Fruit fly (Drosophila melanogaster) whole organism, wandering third instar larva: ENCODE data around the gene yellow-e2.

Source experiments
- Dif ChIP-seq: fragments of 200-275, 200-300 bp; sonication (Bioruptor generic); optimal IDR thresholded peaks from 2 replicates; lab custom pipeline; 2018; ENCODE audit warnings: missing biosample characterization, missing genetic modification characterization; ENCODE audit not compliant: partially characterized antibody
- Hr78 ChIP-seq: fragments of >200 bp; optimal IDR thresholded peaks from 2 replicates; lab custom pipeline; 2017; ENCODE audit warnings: missing biosample characterization, missing genetic modification characterization
- Rel ChIP-seq, 2 experiments: fragments of 200-800 bp; sonication (Bioruptor generic) in 1 of 2; optimal IDR thresholded peaks; 2 replicates in 1 of 2; 3 replicates in 1 of 2; lab custom pipeline; 2016 to 2019; ENCODE audit warnings: mild to moderate bottlenecking in 2 of 2, missing biosample characterization in 2 of 2, missing genetic modification characterization in 2 of 2, moderate library complexity in 1 of 2
- dsf ChIP-seq: sonication (Bioruptor generic); optimal IDR thresholded peaks from 2 replicates; lab custom pipeline; 2016; ENCODE audit warnings: missing biosample characterization, missing genetic modification characterization, borderline replicate concordance
- ey ChIP-seq: fragments of 200-800 bp; sonication (Bioruptor generic); optimal IDR thresholded peaks from 2 replicates; lab custom pipeline; 2016; ENCODE audit warnings: missing biosample characterization, missing genetic modification characterization
- foxo ChIP-seq, 2 experiments: fragments of 200-800 bp; sonication (Bioruptor generic); optimal IDR thresholded peaks; 2 replicates in 1 of 2; 3 replicates in 1 of 2; lab custom pipeline; 2016 to 2017; ENCODE audit warnings: missing biosample characterization in 2 of 2, missing genetic modification characterization in 2 of 2
- lola ChIP-seq: fragments of >200 bp; optimal IDR thresholded peaks from 2 replicates; lab custom pipeline; 2017; ENCODE audit warnings: missing biosample characterization, missing genetic modification characterization
- pan ChIP-seq: fragments of >200 bp; optimal IDR thresholded peaks from 2 replicates; lab custom pipeline; 2017
- psq ChIP-seq: fragments of 200-800 bp; sonication (Bioruptor generic); optimal IDR thresholded peaks from 3 replicates; lab custom pipeline; 2017; ENCODE audit warnings: missing biosample characterization, mild to moderate bottlenecking, missing genetic modification characterization, moderate library complexity
- sv ChIP-seq: fragments of 200-800 bp; sonication (Bioruptor generic); optimal IDR thresholded peaks from 3 replicates; lab custom pipeline; 2016; ENCODE audit warnings: missing biosample characterization, missing genetic modification characterization

dm6 chr3R:13404841-13405441, 1.9 kb downstream of the yellow-e2 start, which contains the start of gene yellow-e3:
- TF ChIP-seq Hr78 (GFP tag; lab: Kevin White, UChicago) (no peak), psq (no peak), Rel (GFP tag; optimal IDR thresholded peaks at IDR 0.05; lab: Kevin White, UChicago) (no peak), Rel (tag; optimal IDR thresholded peaks at IDR 0.05; lab: Kevin White, UChicago) (no peak), foxo (GFP tag; optimal IDR thresholded peaks at IDR 0.05; lab: Kevin White, UChicago) (no peak), ey (no peak), Dif (GFP tag; lab: Kevin White, UChicago) (no peak), pan (lab: Kevin White, UChicago) (no peak), sv (no peak), lola (GFP tag; lab: Kevin White, UChicago) (no peak), dsf (no peak)
